Fruit fly (Drosophila melanogaster) whole organism, embryonic: Measurements from ENCODE around the gene CG32137.
A peak's percentile ranks its signal among the peaks of the same experiment; 100 is the strongest.

ENCODE experiments used
- Abd-B ChIP-seq: fragments of 200-800 bp; sonication (Bioruptor generic); optimal IDR thresholded peaks from 2 replicates; lab custom pipeline; 2018; ENCODE audit warnings: missing biosample characterization, mild to moderate bottlenecking, missing genetic modification characterization, moderate library complexity
- Awh ChIP-seq: fragments of 200-800 bp; sonication (Bioruptor generic); IDR thresholded peaks from 2 replicates; pipeline ENCODE4, ENCODE4 v1.3.6; 2022; ENCODE audit warnings: missing biosample characterization, missing genetic modification characterization
- Bgb ChIP-seq: fragments of 200-800 bp; sonication (Bioruptor generic); IDR thresholded peaks from 2 replicates; pipeline ENCODE4 v1.3.6; 2022; ENCODE audit warnings: missing biosample characterization, missing genetic modification characterization; ENCODE audit not compliant: partially characterized antibody
- CG10147 ChIP-seq: fragments of 200-800 bp; sonication (Bioruptor generic); optimal IDR thresholded peaks from 2 replicates; lab custom pipeline; 2019; ENCODE audit warnings: missing biosample characterization, mild to moderate bottlenecking, missing genetic modification characterization, moderate library complexity
- CG10274 ChIP-seq: fragments of 200-800 bp; sonication (Bioruptor generic); optimal IDR thresholded peaks from 3 replicates; lab custom pipeline; 2017; ENCODE audit warnings: missing biosample characterization, mild to moderate bottlenecking, missing genetic modification characterization
- CG11560 ChIP-seq: fragments of 200-800 bp; sonication (Bioruptor generic); IDR thresholded peaks from 3 replicates; pipeline ENCODE4 v1.3.6; 2022; ENCODE audit warnings: missing biosample characterization, missing genetic modification characterization
- CG12659 ChIP-seq: fragments of 200-800 bp; sonication (Bioruptor generic); optimal IDR thresholded peaks from 3 replicates; lab custom pipeline; 2017; ENCODE audit warnings: mild to moderate bottlenecking, missing biosample characterization, missing genetic modification reagents, missing genetic modification characterization
- CG1529 ChIP-seq: fragments of 200-800 bp; sonication (Bioruptor generic); optimal IDR thresholded peaks from 3 replicates; lab custom pipeline; 2018; ENCODE audit warnings: missing biosample characterization, missing genetic modification characterization
- CG1647 ChIP-seq: fragments of 200-800 bp; sonication (Bioruptor generic); optimal IDR thresholded peaks from 3 replicates; lab custom pipeline; 2016; ENCODE audit warnings: missing biosample characterization, missing genetic modification characterization
- CG17385 ChIP-seq: fragments of 200-800 bp; sonication (Bioruptor generic); optimal IDR thresholded peaks from 3 replicates; lab custom pipeline; 2018; ENCODE audit warnings: missing biosample characterization, mild to moderate bottlenecking, missing genetic modification characterization
- CG3163 ChIP-seq: fragments of 200-800 bp; sonication (Bioruptor generic); optimal IDR thresholded peaks from 3 replicates; lab custom pipeline; 2016; ENCODE audit warnings: missing biosample characterization, missing genetic modification characterization
- CG3281 ChIP-seq: fragments of 200-800 bp; sonication (Bioruptor generic); optimal IDR thresholded peaks from 3 replicates; lab custom pipeline; 2017; ENCODE audit warnings: missing biosample characterization, mild to moderate bottlenecking, missing genetic modification characterization
- CG4328 ChIP-seq: fragments of 200-800 bp; sonication (Bioruptor generic); optimal IDR thresholded peaks from 3 replicates; lab custom pipeline; 2017; ENCODE audit warnings: missing biosample characterization, missing genetic modification reagents, missing genetic modification characterization
- CG4820 ChIP-seq: fragments of 200-800 bp; sonication (Bioruptor generic); optimal IDR thresholded peaks from 3 replicates; lab custom pipeline; 2016; ENCODE audit warnings: missing biosample characterization, missing genetic modification characterization
- CG6175 ChIP-seq: fragments of 200-800 bp; sonication (Bioruptor generic); IDR thresholded peaks from 3 replicates; pipeline ENCODE4 v1.3.6; 2022; ENCODE audit warnings: missing biosample characterization, missing genetic modification characterization
- CG7786 ChIP-seq: fragments of 200-800 bp; sonication (Bioruptor generic); optimal IDR thresholded peaks from 2 replicates; lab custom pipeline; 2016; ENCODE audit warnings: missing biosample characterization, missing genetic modification characterization
- CG8924 ChIP-seq: fragments of 200-800 bp; optimal IDR thresholded peaks from 3 replicates; lab custom pipeline; 2019; ENCODE audit warnings: missing biosample characterization, mild to moderate bottlenecking, missing genetic modification characterization, moderate library complexity
- D19B ChIP-seq: fragments of 200-800 bp; sonication (Bioruptor generic); optimal IDR thresholded peaks from 2 replicates; lab custom pipeline; 2017; ENCODE audit warnings: missing biosample characterization, mild to moderate bottlenecking, missing genetic modification characterization
- Doc3 ChIP-seq: fragments of 200-800 bp; sonication (Bioruptor generic); IDR thresholded peaks from 3 replicates; pipeline ENCODE4 v1.3.6; 2022; ENCODE audit warnings: missing biosample characterization, missing genetic modification characterization; ENCODE audit not compliant: partially characterized antibody
- Dp ChIP-seq: fragments of 200-800 bp; sonication (Bioruptor generic); optimal IDR thresholded peaks from 2 replicates; lab custom pipeline; 2018; ENCODE audit warnings: missing biosample characterization, mild to moderate bottlenecking, missing genetic modification characterization, moderate library complexity
- Gsc ChIP-seq: fragments of 200-800 bp; sonication (Bioruptor generic); IDR thresholded peaks from 2 replicates; pipeline ENCODE4 v1.3.6; 2022; ENCODE audit warnings: missing biosample characterization, missing genetic modification characterization
- Gug ChIP-seq: fragments of 200-800 bp; sonication (Bioruptor generic); IDR thresholded peaks from 4 replicates; pipeline ENCODE4 v1.3.6; 2022; ENCODE audit warnings: missing biosample characterization, missing genetic modification characterization
- Hr3 ChIP-seq: fragments of 200-800 bp; sonication (Bioruptor generic); optimal IDR thresholded peaks from 3 replicates; lab custom pipeline; 2016; ENCODE audit warnings: missing biosample characterization, missing genetic modification characterization
- MTF-1 ChIP-seq: fragments of 200-800 bp; sonication (Bioruptor generic); optimal IDR thresholded peaks from 2 replicates; lab custom pipeline; 2018; ENCODE audit warnings: missing biosample characterization, mild to moderate bottlenecking, missing genetic modification characterization, borderline replicate concordance
- Max ChIP-seq: fragments of 200-800 bp; sonication (Bioruptor generic); optimal IDR thresholded peaks from 2 replicates; lab custom pipeline; 2016; ENCODE audit warnings: missing biosample characterization, mild to moderate bottlenecking, missing genetic modification characterization
- Optix ChIP-seq: fragments of 200-800 bp; sonication (Bioruptor generic); IDR thresholded peaks from 3 replicates; pipeline ENCODE4 v1.3.6; 2022; ENCODE audit warnings: missing biosample characterization, missing genetic modification characterization
- Pdp1 ChIP-seq, 2 experiments: fragments of 200-800 bp; sonication (Bioruptor generic); optimal IDR thresholded peaks; 3 replicates each; lab custom pipeline; 2016; ENCODE audit warnings: missing biosample characterization in 2 of 2, missing genetic modification characterization in 2 of 2, mild to moderate bottlenecking in 1 of 2, moderate library complexity in 1 of 2
- Spps ChIP-seq: fragments of 200-800 bp; sonication (Bioruptor generic); optimal IDR thresholded peaks from 2 replicates; lab custom pipeline; 2018; ENCODE audit warnings: missing biosample characterization, mild to moderate bottlenecking, missing genetic modification characterization
- abd-A ChIP-seq: fragments of 200-800 bp; sonication (Bioruptor generic); optimal IDR thresholded peaks from 3 replicates; lab custom pipeline; 2019; ENCODE audit warnings: missing biosample characterization, mild to moderate bottlenecking, missing genetic modification characterization, moderate library complexity
- ac ChIP-seq: fragments of 200-800 bp; sonication (Bioruptor generic); optimal IDR thresholded peaks from 3 replicates; lab custom pipeline; 2017; ENCODE audit warnings: missing biosample characterization, mild to moderate bottlenecking, missing genetic modification characterization
- ara ChIP-seq: fragments of 200-800 bp; sonication (Bioruptor generic); IDR thresholded peaks from 2 replicates; pipeline ENCODE4 v1.3.6; 2022; ENCODE audit warnings: missing biosample characterization, missing genetic modification characterization
- br ChIP-seq: fragments of >200 bp; optimal IDR thresholded peaks from 2 replicates; lab custom pipeline; 2017
- chn ChIP-seq: fragments of 200-800 bp; sonication (Bioruptor generic); optimal IDR thresholded peaks from 2 replicates; lab custom pipeline; 2016; ENCODE audit warnings: missing biosample characterization, missing genetic modification characterization
- cwo ChIP-seq: fragments of 200-800 bp; sonication (Bioruptor generic); optimal IDR thresholded peaks from 3 replicates; lab custom pipeline; 2017; ENCODE audit warnings: missing biosample characterization, missing genetic modification characterization, mild to moderate bottlenecking, moderate library complexity, missing genetic modification reagents
- dati ChIP-seq: fragments of 200-800 bp; sonication (Bioruptor generic); IDR thresholded peaks from 2 replicates; pipeline ENCODE4 v1.3.6; 2022; ENCODE audit warnings: missing biosample characterization, missing genetic modification characterization
- dmrt11E ChIP-seq: fragments of 200-800 bp; sonication (Bioruptor generic); optimal IDR thresholded peaks from 3 replicates; lab custom pipeline; 2018; ENCODE audit warnings: missing biosample characterization, mild to moderate bottlenecking, missing genetic modification characterization, moderate library complexity
- gt ChIP-seq: fragments of 200-800 bp; sonication (Bioruptor generic); IDR thresholded peaks from 2 replicates; pipeline ENCODE4 v1.3.6; 2022; ENCODE audit warnings: missing biosample characterization, missing genetic modification characterization
- jumu ChIP-seq: fragments of 200-800 bp; sonication (Bioruptor generic); optimal IDR thresholded peaks from 3 replicates; lab custom pipeline; 2016; ENCODE audit warnings: missing biosample characterization, missing genetic modification characterization
- kah ChIP-seq: fragments of 200-800 bp; sonication (Bioruptor generic); optimal IDR thresholded peaks from 2 replicates; lab custom pipeline; 2018; ENCODE audit warnings: missing biosample characterization, mild to moderate bottlenecking, missing genetic modification characterization
- kay ChIP-seq: fragments of 200-800 bp; sonication (Bioruptor generic); optimal IDR thresholded peaks from 2 replicates; lab custom pipeline; 2016; ENCODE audit warnings: missing biosample characterization, missing genetic modification characterization
- lbe ChIP-seq: fragments of 200-800 bp; sonication (Bioruptor generic); optimal IDR thresholded peaks from 2 replicates; lab custom pipeline; 2016; ENCODE audit warnings: missing biosample characterization, mild to moderate bottlenecking, missing genetic modification characterization
- maf-S ChIP-seq: fragments of 200-800 bp; sonication (Bioruptor generic); optimal IDR thresholded peaks from 2 replicates; lab custom pipeline; 2016; ENCODE audit warnings: missing biosample characterization, missing genetic modification characterization
- nom ChIP-seq: fragments of 200-800 bp; sonication (Bioruptor generic); optimal IDR thresholded peaks from 2 replicates; lab custom pipeline; 2017; ENCODE audit warnings: missing biosample characterization, missing genetic modification characterization, mild to moderate bottlenecking, moderate library complexity, missing genetic modification reagents
- psq ChIP-seq: fragments of 200-800 bp; sonication (Bioruptor generic); optimal IDR thresholded peaks from 2 replicates; lab custom pipeline; 2017; ENCODE audit warnings: missing biosample characterization, missing genetic modification characterization
- run ChIP-seq: fragments of 200-800 bp; sonication (Bioruptor generic); optimal IDR thresholded peaks from 3 replicates; lab custom pipeline; 2018; ENCODE audit warnings: missing biosample characterization, mild to moderate bottlenecking, missing genetic modification characterization
- seq ChIP-seq: fragments of 200-800 bp; sonication (Bioruptor generic); IDR thresholded peaks from 2 replicates; pipeline ENCODE4 v1.3.6; 2022; ENCODE audit warnings: missing biosample characterization, missing genetic modification characterization
- slp2 ChIP-seq: fragments of 200-800 bp; sonication (Bioruptor generic); optimal IDR thresholded peaks from 2 replicates; lab custom pipeline; 2016; ENCODE audit warnings: missing biosample characterization, missing genetic modification characterization
- ssp ChIP-seq: fragments of 200-800 bp; sonication (Bioruptor generic); IDR thresholded peaks from 2 replicates; pipeline ENCODE4 v1.3.6; 2022; ENCODE audit warnings: missing biosample characterization, missing genetic modification characterization
- tap ChIP-seq: fragments of 200-800 bp; optimal IDR thresholded peaks from 3 replicates; lab custom pipeline; 2019; ENCODE audit warnings: missing biosample characterization, mild to moderate bottlenecking, missing genetic modification characterization, moderate library complexity
- trh ChIP-seq: fragments of 200-800 bp; sonication (Bioruptor generic); optimal IDR thresholded peaks from 2 replicates; lab custom pipeline; 2016; ENCODE audit warnings: missing biosample characterization, missing genetic modification characterization
- tx ChIP-seq: fragments of 200-800 bp; sonication (Bioruptor generic); optimal IDR thresholded peaks from 2 replicates; lab custom pipeline; 2016; ENCODE audit warnings: missing biosample characterization, missing genetic modification characterization

Gene CG32137

DNA sequence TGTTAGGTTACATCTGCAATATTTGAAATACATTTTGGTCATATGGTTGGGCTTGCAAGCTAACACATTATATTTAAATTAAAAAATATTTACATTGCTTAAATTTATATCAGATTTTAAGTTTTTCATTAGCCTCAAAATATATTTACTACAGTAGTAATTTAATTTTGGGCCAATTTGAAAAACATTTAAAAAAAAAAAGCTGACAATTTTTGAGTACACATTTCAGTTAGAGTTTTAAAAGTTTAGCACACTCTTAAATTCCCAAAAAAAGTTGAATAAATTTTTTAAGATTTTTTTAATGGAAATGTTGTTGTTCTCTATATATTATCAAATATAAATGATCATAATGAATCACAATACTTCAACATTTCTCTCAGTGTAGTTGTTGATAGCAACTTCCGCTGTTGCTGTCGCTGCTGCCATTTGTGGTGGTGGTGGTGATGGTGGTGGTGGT is 18.2 kb downstream of the CG32137 start (continued):
- TF ChIP-seq CG4820 (GFP tag; lab: Kevin White, UChicago) (peak; percentile 77), Max (GFP tag; lab: Kevin White, UChicago) (peak; percentile 55), CG3163 (GFP tag; lab: Kevin White, UChicago) (no peak), dmrt11E (tag; lab: Kevin White, UChicago) (peak; percentile 87), CG7786 (GFP tag; lab: Kevin White, UChicago) (peak; percentile 46), Abd-B (GFP tag; lab: Kevin White, UChicago) (peak; percentile 65), CG12659 (GFP tag; lab: Kevin White, UChicago) (peak; percentile 59), Hr3 (GFP tag; lab: Kevin White, UChicago) (peak; percentile 76), slp2 (GFP tag; lab: Kevin White, UChicago) (no peak), br (no peak), CG10274 (peak; percentile 1), gt (GFP tag; lab: Robert Waterston, UW) (no peak), Bgb (GFP tag; lab: Robert Waterston, UW) (no peak), CG10147 (peak; percentile 63), Pdp1 (GFP tag; optimal IDR thresholded peaks at IDR 0.05; lab: Kevin White, UChicago) (peak; percentile 25 to 44), kah (GFP tag; lab: Kevin White, UChicago) (peak; percentile 18), kay (GFP tag; lab: Kevin White, UChicago) (peak; percentile 18), lbe (no peak), psq (GFP tag; lab: Kevin White, UChicago) (peak; percentile 45), chn (GFP tag; lab: Kevin White, UChicago) (peak; percentile 61), ara (GFP tag; lab: Robert Waterston, UW) (peak; percentile 38; the same call in 1 of the 2 replicates), CG1647 (GFP tag; lab: Kevin White, UChicago) (no peak), Awh (0 out of 2 replicates have a peak, but pooled peaks have one; percentile 5), CG6175 (GFP tag; lab: Robert Waterston, UW) (no peak), abd-A (no peak), Doc3 (GFP tag; lab: Robert Waterston, UW) (no peak), Gsc (GFP tag; lab: Robert Waterston, UW) (no peak), jumu (GFP tag; lab: Kevin White, UChicago) (no peak), D19B (GFP tag; lab: Kevin White, UChicago) (no peak), CG1529 (peak; percentile 40), CG11560 (tag; lab: Robert Waterston, UW) (no peak), maf-S (no peak), Gug (GFP tag; lab: Robert Waterston, UW) (0 out of 4 replicates have a peak, but pooled peaks have one; percentile 11), run (tag; lab: Kevin White, UChicago) (peak; percentile 46), tap (tag; lab: Kevin White, UChicago) (peak; percentile 38), CG17385 (GFP tag; lab: Kevin White, UChicago) (peak; percentile 70), seq (peak; percentile 41; the same call in 1 of the 2 replicates), nom (GFP tag; lab: Kevin White, UChicago) (no peak), MTF-1 (no peak), ssp (GFP tag; lab: Robert Waterston, UW) (0 out of 2 replicates have a peak, but pooled peaks have one; percentile 29), CG8924 (tag; lab: Kevin White, UChicago) (peak; percentile 79), cwo (GFP tag; lab: Kevin White, UChicago) (peak; percentile 54), ac (GFP tag; lab: Kevin White, UChicago) (no peak), Dp (GFP tag; lab: Kevin White, UChicago) (no peak), CG3281 (GFP tag; lab: Kevin White, UChicago) (peak; percentile 55), CG4328 (GFP tag; lab: Kevin White, UChicago) (peak; percentile 44), trh (GFP tag; lab: Kevin White, UChicago) (peak; percentile 3), Spps (no peak), dati (0 out of 2 replicates have a peak, but pooled peaks have one; percentile 15), Optix (GFP tag; lab: Robert Waterston, UW) (no peak), tx (no peak)
